Worm (Caenorhabditis elegans) whole organism, young adult: ENCODE results near the gene ceh-39.

Experiments
- B0019.2 ChIP-seq: fragments of 200-800 bp; sonication (Bioruptor generic); conservative IDR thresholded peaks from 2 replicates; pipeline ENCODE4 v1.3.6; 2022; ENCODE audit warnings: missing genetic modification reagents, missing genetic modification characterization, missing compliant biosample characterization
- C06A6.2 ChIP-seq: fragments of 200-800 bp; sonication (Bioruptor generic); conservative IDR thresholded peaks from 2 replicates; pipeline ENCODE4 v1.3.6; 2022; ENCODE audit warnings: missing genetic modification characterization, missing compliant biosample characterization
- F23B12.7 ChIP-seq: sonication (generic microtip); optimal IDR thresholded peaks from 2 replicates; lab custom pipeline; 2017; ENCODE audit warnings: missing genetic modification characterization, mild to moderate bottlenecking, missing compliant biosample characterization, antibody characterized with exemption, moderate library complexity; ENCODE audit not compliant: insufficient read depth
- F52B5.7 ChIP-seq: sonication (generic microtip); optimal IDR thresholded peaks from 2 replicates; lab custom pipeline; 2016; ENCODE audit warnings: mild to moderate bottlenecking, missing genetic modification characterization, missing compliant biosample characterization
- F55B11.4 ChIP-seq: sonication (generic microtip); optimal IDR thresholded peaks from 2 replicates; lab custom pipeline; 2016; ENCODE audit warnings: missing compliant biosample characterization, missing genetic modification characterization, borderline replicate concordance; ENCODE audit not compliant: insufficient read depth
- F57A8.1 ChIP-seq: fragments of 200-800 bp; sonication (Bioruptor generic); optimal IDR thresholded peaks from 2 replicates; lab custom pipeline; 2018; ENCODE audit warnings: mild to moderate bottlenecking, missing genetic modification characterization, moderate library complexity, missing compliant biosample characterization
- K11D2.4 ChIP-seq: fragments of 200-800 bp; sonication (Bioruptor generic); IDR thresholded peaks from 2 replicates; pipeline ENCODE4 v1.3.6; 2022; ENCODE audit warnings: missing genetic modification reagents, missing genetic modification characterization, missing compliant biosample characterization
- T26A5.8 ChIP-seq: sonication (generic microtip); optimal IDR thresholded peaks from 2 replicates; lab custom pipeline; 2016; ENCODE audit warnings: missing genetic modification characterization, missing compliant biosample characterization
- Y53F4B.3 ChIP-seq: fragments of 200-800 bp; sonication (Bioruptor generic); IDR thresholded peaks from 2 replicates; pipeline ENCODE4 v1.3.6; 2022; ENCODE audit warnings: missing genetic modification reagents, missing genetic modification characterization, missing compliant biosample characterization
- Y53G8AR.9 ChIP-seq: fragments of 200-800 bp; sonication (Bioruptor generic); conservative IDR thresholded peaks from 2 replicates; pipeline ENCODE4 v1.3.6; 2022; ENCODE audit warnings: missing genetic modification reagents, missing genetic modification characterization, missing compliant biosample characterization
- Y56A3A.18 ChIP-seq: fragments of 200-800 bp; sonication (Bioruptor generic); IDR thresholded peaks from 2 replicates; pipeline ENCODE4 v1.3.6; 2022; ENCODE audit warnings: missing genetic modification reagents, missing genetic modification characterization, missing compliant biosample characterization
- ZK185.1 ChIP-seq: sonication (generic microtip); optimal IDR thresholded peaks from 2 replicates; lab custom pipeline; 2016; ENCODE audit warnings: mild to moderate bottlenecking, missing genetic modification characterization, missing compliant biosample characterization; ENCODE audit not compliant: poor library complexity, severe bottlenecking
- aptf-2 ChIP-seq: fragments of 200-800 bp; sonication (Bioruptor generic); conservative IDR thresholded peaks from 2 replicates; pipeline ENCODE4 v1.3.6; 2022; ENCODE audit warnings: missing genetic modification reagents, missing genetic modification characterization, missing compliant biosample characterization
- ceh-27 ChIP-seq: fragments of 200-800 bp; sonication (Bioruptor generic); optimal IDR thresholded peaks from 2 replicates; lab custom pipeline; 2018; ENCODE audit warnings: mild to moderate bottlenecking, missing genetic modification characterization, moderate library complexity, missing compliant biosample characterization
- ceh-91 ChIP-seq: fragments of 200-800 bp; sonication (Bioruptor generic); IDR thresholded peaks from 2 replicates; pipeline ENCODE4 v1.3.6; 2022; ENCODE audit warnings: missing genetic modification reagents, missing genetic modification characterization, missing compliant biosample characterization
- efl-1 ChIP-seq: fragments of 150-350 bp; optimal IDR thresholded peaks from 2 replicates; lab custom pipeline; 2014; ENCODE audit warnings: missing biosample characterization, missing genetic modification reagents, missing genetic modification characterization
- egl-44 ChIP-seq: fragments of 200-800 bp; sonication (Bioruptor generic); IDR thresholded peaks from 2 replicates; pipeline ENCODE4 v1.3.6; 2022; ENCODE audit warnings: missing genetic modification reagents, missing genetic modification characterization, missing compliant biosample characterization
- ekl-4 ChIP-seq: fragments of 200-800 bp; sonication (Bioruptor generic); IDR thresholded peaks from 2 replicates; pipeline ENCODE4 v1.3.6; 2022; ENCODE audit warnings: missing genetic modification reagents, missing genetic modification characterization, missing compliant biosample characterization
- ets-4 ChIP-seq: fragments of 200-800 bp; sonication (Bioruptor generic); optimal IDR thresholded peaks from 2 replicates; lab custom pipeline; 2018; ENCODE audit warnings: mild to moderate bottlenecking, missing genetic modification characterization, missing compliant biosample characterization
- fkh-3 ChIP-seq: sonication (generic microtip); optimal IDR thresholded peaks from 2 replicates; lab custom pipeline; 2016; ENCODE audit warnings: mild to moderate bottlenecking, missing genetic modification characterization, missing compliant biosample characterization
- gei-17 ChIP-seq: fragments of 200-800 bp; sonication (Bioruptor generic); optimal IDR thresholded peaks from 2 replicates; lab custom pipeline; 2018; ENCODE audit warnings: mild to moderate bottlenecking, missing genetic modification characterization, missing compliant biosample characterization
- hlh-26 ChIP-seq: fragments of 200-800 bp; sonication (Bioruptor generic); conservative IDR thresholded peaks from 2 replicates; pipeline ENCODE4 v1.3.6; 2022; ENCODE audit warnings: missing genetic modification reagents, missing genetic modification characterization, missing compliant biosample characterization
- hrde-1 ChIP-seq: sonication (generic microtip); optimal IDR thresholded peaks from 2 replicates; lab custom pipeline; 2016; ENCODE audit warnings: missing genetic modification characterization, mild to moderate bottlenecking, missing compliant biosample characterization, moderate library complexity, missing genotype, missing genetic modification reagents, borderline replicate concordance
- hsf-1 ChIP-seq: fragments of 200-800 bp; sonication (Bioruptor generic); IDR thresholded peaks from 2 replicates; pipeline ENCODE4 v1.3.6; 2022; ENCODE audit warnings: missing genetic modification reagents, missing genetic modification characterization, missing compliant biosample characterization
- lag-1 ChIP-seq: fragments of 200-800 bp; sonication (Bioruptor generic); IDR thresholded peaks from 2 replicates; pipeline ENCODE4 v1.3.6; 2022; ENCODE audit warnings: missing genetic modification reagents, missing genetic modification characterization, missing compliant biosample characterization
- let-526 ChIP-seq: fragments of 200-800 bp; sonication (Bioruptor generic); IDR thresholded peaks from 2 replicates; pipeline ENCODE4 v1.3.6; 2022; ENCODE audit warnings: missing genetic modification reagents, missing genetic modification characterization, missing compliant biosample characterization
- lin-26 ChIP-seq: fragments of 200-800 bp; sonication (Bioruptor generic); IDR thresholded peaks from 2 replicates; pipeline ENCODE4 v1.3.6; 2022; ENCODE audit warnings: missing genetic modification reagents, missing genetic modification characterization, missing compliant biosample characterization
- lin-54 ChIP-seq: fragments of 200-800 bp; sonication (Bioruptor generic); optimal IDR thresholded peaks from 2 replicates; lab custom pipeline; 2018; ENCODE audit warnings: mild to moderate bottlenecking, missing genetic modification characterization, missing compliant biosample characterization
- lsy-27 ChIP-seq: sonication (generic microtip); optimal IDR thresholded peaks from 2 replicates; lab custom pipeline; 2017; ENCODE audit warnings: missing genetic modification characterization, mild to moderate bottlenecking, missing compliant biosample characterization, antibody characterized with exemption, missing genotype, borderline replicate concordance; ENCODE audit not compliant: insufficient read depth
- madf-3 ChIP-seq: fragments of 200-800 bp; sonication (Bioruptor generic); IDR thresholded peaks from 2 replicates; pipeline ENCODE4 v1.3.6; 2022; ENCODE audit warnings: missing genetic modification reagents, missing genetic modification characterization, missing compliant biosample characterization
- nfyb-1 ChIP-seq: fragments of 200-800 bp; sonication (Bioruptor generic); IDR thresholded peaks from 2 replicates; pipeline ENCODE4 v1.3.6; 2022; ENCODE audit warnings: missing genetic modification reagents, missing genetic modification characterization, missing compliant biosample characterization
- snpc-1.3 ChIP-seq: sonication (generic microtip); optimal IDR thresholded peaks from 2 replicates; lab custom pipeline; 2017; ENCODE audit warnings: missing genetic modification characterization, mild to moderate bottlenecking, missing compliant biosample characterization, antibody characterized with exemption, moderate library complexity, missing genotype, missing genetic modification reagents; ENCODE audit not compliant: insufficient read depth
- snpc-3.4 ChIP-seq: sonication (generic microtip); optimal IDR thresholded peaks from 2 replicates; lab custom pipeline; 2017; ENCODE audit warnings: missing genetic modification characterization, mild to moderate bottlenecking, missing compliant biosample characterization, antibody characterized with exemption, moderate library complexity, missing genotype, missing genetic modification reagents
- tbx-9 ChIP-seq: sonication (generic microtip); optimal IDR thresholded peaks from 2 replicates; lab custom pipeline; 2016; ENCODE audit warnings: borderline replicate concordance, missing genetic modification characterization, inconsistent platforms, missing compliant biosample characterization
- unc-62 ChIP-seq: fragments of 150-350 bp; optimal IDR thresholded peaks from 2 replicates; lab custom pipeline; 2014; ENCODE audit warnings: missing biosample characterization, missing genetic modification reagents, missing genetic modification characterization
- xnd-1 ChIP-seq: sonication (generic microtip); optimal IDR thresholded peaks from 2 replicates; lab custom pipeline; 2016; ENCODE audit warnings: missing genotype, missing genetic modification reagents, missing genetic modification characterization, missing compliant biosample characterization
- zim-3 ChIP-seq: sonication (generic microtip); optimal IDR thresholded peaks from 2 replicates; lab custom pipeline; 2017; ENCODE audit warnings: mild to moderate bottlenecking, missing genetic modification characterization, moderate library complexity, missing compliant biosample characterization
- ztf-25 ChIP-seq: fragments of 200-800 bp; sonication (Bioruptor generic); IDR thresholded peaks from 2 replicates; pipeline ENCODE4 v1.3.6; 2022; ENCODE audit warnings: missing genetic modification reagents, missing genetic modification characterization, missing compliant biosample characterization
- ztf-6 ChIP-seq: fragments of 200-800 bp; sonication (Bioruptor generic); IDR thresholded peaks from 2 replicates; pipeline ENCODE4 v1.3.6; 2022; ENCODE audit warnings: missing genetic modification reagents, missing genetic modification characterization, missing compliant biosample characterization

Gene ceh-39

DNA sequence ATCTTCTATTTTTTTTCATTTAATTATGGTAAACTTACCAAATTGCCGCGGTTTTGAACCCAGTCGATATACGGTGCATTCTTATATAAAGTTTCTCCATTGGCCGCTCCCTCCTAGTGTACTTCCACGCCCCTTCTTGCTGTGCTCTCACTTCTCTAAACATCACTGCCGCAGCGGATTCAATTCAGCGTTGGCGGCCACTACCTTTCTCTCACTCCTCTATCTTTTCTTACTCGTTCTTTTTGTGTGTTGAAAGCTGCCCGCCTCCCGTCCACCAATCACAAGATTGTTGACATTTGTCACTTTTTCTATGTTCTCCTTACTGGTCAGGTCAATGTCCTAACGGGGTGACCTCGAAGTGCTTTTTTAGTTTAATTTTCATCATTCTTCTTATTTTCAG lies 15.0 kb upstream of the ceh-39 start:
- peak; percentile 21; the same call in 1 of the 2 replicates for TF ChIP-seq nfyb-1 (GFP tag; lab: Robert Waterston, UW)
- TF ChIP-seq fkh-3 (tag; lab: Kevin White, UChicago), result no peak
- no peak for TF ChIP-seq lsy-27 (tag; lab: Kevin White, UChicago)

DNA sequence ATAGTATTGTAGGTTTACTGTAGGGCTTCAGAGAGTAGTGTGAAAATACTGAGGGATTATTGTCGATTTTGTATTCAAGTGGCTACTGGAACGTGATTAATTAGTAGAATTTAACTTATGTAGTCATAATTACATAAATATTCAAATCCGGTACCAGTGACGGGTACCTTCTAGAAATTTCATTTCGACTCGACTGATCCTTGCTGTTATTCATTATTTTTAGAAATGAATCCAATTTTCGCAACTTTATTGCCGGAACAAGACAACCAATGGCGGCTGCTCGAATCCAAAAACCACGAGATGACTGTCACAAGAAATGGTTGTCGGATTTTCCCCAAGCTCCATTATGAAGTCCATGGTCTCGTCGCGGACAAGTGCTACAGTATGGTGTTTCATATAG lies 9.0 kb upstream of the ceh-39 start, which contains the start of gene tbx-41:
TSS of gene tbx-41 (plus strand) at position 301 of the 400 bp plus-strand sequence.
- TF ChIP-seq ztf-6 (GFP tag; lab: Robert Waterston, UW), result no peak
- no peak for TF ChIP-seq F57A8.1 (GFP tag; lab: Kevin White, UChicago)
- TF ChIP-seq zim-3 (tag; lab: Kevin White, UChicago), result no peak
- TF ChIP-seq ceh-91 (GFP tag; lab: Robert Waterston, UW), result no peak
- no peak for TF ChIP-seq T26A5.8
- no peak for TF ChIP-seq let-526
- TF ChIP-seq B0019.2 (GFP tag; lab: Robert Waterston, UW), result no peak
- TF ChIP-seq lin-26, result no peak
- TF ChIP-seq F52B5.7 (tag; lab: Kevin White, UChicago), result no peak
- no peak for TF ChIP-seq ZK185.1 (tag; lab: Kevin White, UChicago)
- no peak for TF ChIP-seq F23B12.7 (tag; lab: Kevin White, UChicago)
- no peak for TF ChIP-seq ets-4 (GFP tag; lab: Kevin White, UChicago)
- TF ChIP-seq xnd-1 (tag; lab: Kevin White, UChicago), result no peak
- no peak for TF ChIP-seq Y53F4B.3 (GFP tag; lab: Robert Waterston, UW)
- TF ChIP-seq Y56A3A.18, result no peak
- TF ChIP-seq Y53G8AR.9, result no peak
- no peak for TF ChIP-seq hsf-1

DNA sequence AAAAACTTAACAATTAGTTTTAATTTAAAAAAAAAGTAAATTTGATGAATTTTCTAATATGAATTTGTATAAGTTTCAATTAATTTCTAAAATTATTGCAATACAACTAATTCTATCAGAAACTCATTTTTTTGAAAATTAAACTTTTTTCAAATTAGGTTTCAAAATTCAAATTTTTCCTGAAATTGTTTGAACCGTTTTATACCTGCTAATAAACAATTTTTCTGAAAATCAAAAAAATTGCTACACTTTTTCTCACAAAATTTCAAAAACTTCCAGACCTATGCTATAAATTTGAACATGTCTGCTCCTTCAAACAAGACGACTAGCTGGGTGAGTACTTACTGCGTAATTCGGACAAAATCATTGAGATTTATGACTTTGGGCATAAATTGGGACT lies 4.5 kb upstream of the ceh-39 start, which contains the start of gene T26C11.8:
TSS of gene T26C11.8 (plus strand) at position 301 of the 400 bp plus-strand sequence.
- TF ChIP-seq C06A6.2 (GFP tag; lab: Robert Waterston, UW) (no peak), gei-17 (GFP tag; lab: Kevin White, UChicago) (no peak), K11D2.4 (no peak), hrde-1 (tag; lab: Kevin White, UChicago) (no peak), lag-1 (GFP tag; lab: Robert Waterston, UW) (no peak), F55B11.4 (tag; lab: Kevin White, UChicago) (no peak), ekl-4 (GFP tag; lab: Robert Waterston, UW) (no peak), aptf-2 (GFP tag; lab: Robert Waterston, UW) (no peak), ztf-25 (no peak), tbx-9 (no peak), efl-1 (GFP tag; lab: Kevin White, UChicago) (no peak), unc-62 (GFP tag; lab: Kevin White, UChicago) (no peak), madf-3 (GFP tag; lab: Robert Waterston, UW) (no peak), snpc-3.4 (tag; lab: Kevin White, UChicago) (no peak), ceh-27 (no peak), hlh-26 (GFP tag; lab: Robert Waterston, UW) (no peak), lin-54 (no peak), snpc-1.3 (tag; lab: Kevin White, UChicago) (no peak), egl-44 (GFP tag; lab: Robert Waterston, UW) (no peak)
